Worm (Caenorhabditis elegans): ENCODE data around the gene ipla-1.
A peak's percentile ranks its signal among the peaks of the same experiment; 100 is the strongest.

Gene ipla-1

ce11 chrII:4565205-4565604 lies 36.0 kb downstream of the ipla-1 start (continued):
- TF ChIP-seq hif-1 (tag; optimal IDR thresholded peaks at IDR 0.05), result no peak
- peak; percentile 9 for TF ChIP-seq hlh-11 (tag; optimal IDR thresholded peaks at IDR 0.05)
- no peak for TF ChIP-seq Y5F2A.4 (GFP tag; optimal IDR thresholded peaks at IDR 0.05)
- TF ChIP-seq dve-1 (tag; optimal IDR thresholded peaks at IDR 0.05; ENCODE audit: insufficient read depth), result peak; percentile 19
- TF ChIP-seq ama-1 (optimal IDR thresholded peaks at IDR 0.05), result no peak
- no peak for TF ChIP-seq mdl-1 (tag; optimal IDR thresholded peaks at IDR 0.05)
- no peak for TF ChIP-seq lsy-2 (tag; optimal IDR thresholded peaks at IDR 0.05)
- TF ChIP-seq ztf-7 (tag; optimal IDR thresholded peaks at IDR 0.05), result no peak
- TF ChIP-seq lin-29 (GFP tag; IDR thresholded peaks at IDR 0.05), result no peak
- peak in 1 of 2 experiments; percentile 13 for TF ChIP-seq daf-16 (GFP tag; optimal IDR thresholded peaks at IDR 0.05)
- TF ChIP-seq daf-16 (tag; optimal IDR thresholded peaks at IDR 0.05), result peak; percentile 15
- TF ChIP-seq ceh-82 (tag; optimal IDR thresholded peaks at IDR 0.05), result no peak
- TF ChIP-seq lin-39 (tag; optimal IDR thresholded peaks at IDR 0.05), result no peak
- no peak for TF ChIP-seq dpl-1 (GFP tag; optimal IDR thresholded peaks at IDR 0.05)
- no peak for TF ChIP-seq nhr-6 (tag; optimal IDR thresholded peaks at IDR 0.05)

- TF ChIP-seq mxl-2 (GFP tag; conservative IDR thresholded peaks at IDR 0.05) (no peak), nhr-28 (tag; optimal IDR thresholded peaks at IDR 0.05) (peak; percentile 16)
Observed at ce11 chrII:4562503-4563000, 38.6 kb downstream of the ipla-1 start, which contains the start of gene dao-2. Gene dao-2 (plus strand): TSS chrII:4562950.

ce11 chrII:4560068-4560467 lies 41.1 kb downstream of the ipla-1 start, which contains the start of gene M03A1.8:
Gene M03A1.8 (plus strand): TSS chrII:4560336.
- TF ChIP-seq mxl-2 (GFP tag; conservative IDR thresholded peaks at IDR 0.05), result no peak
- no peak for TF ChIP-seq snpc-4 (tag; optimal IDR thresholded peaks at IDR 0.05)
- TF ChIP-seq unc-62 (GFP tag; optimal IDR thresholded peaks at IDR 0.05 in 1 of 2), result peak in 1 of 2 experiments; percentile 97
- no peak for TF ChIP-seq unc-62 (tag; optimal IDR thresholded peaks at IDR 0.05)
- peak; percentile 64 for TF ChIP-seq aha-1 (tag)
- TF ChIP-seq set-16 (GFP tag; IDR thresholded peaks at IDR 0.05), result no peak

ce11 chrII:4557487-4557886 lies 43.7 kb downstream of the ipla-1 start, which contains the start of gene M03A1.3:
Gene M03A1.3 (plus strand): TSS chrII:4557787.
- no peak for TF ChIP-seq daf-16 (GFP tag; optimal IDR thresholded peaks at IDR 0.05)
- TF ChIP-seq daf-16 (tag; optimal IDR thresholded peaks at IDR 0.05), result peak; percentile 29
- peak in 1 of 2 experiments; percentile 78 for TF ChIP-seq unc-62 (GFP tag; optimal IDR thresholded peaks at IDR 0.05 in 1 of 2)
- no peak for TF ChIP-seq unc-62 (tag; optimal IDR thresholded peaks at IDR 0.05)
- no peak for TF ChIP-seq vab-7 (GFP tag; IDR thresholded peaks at IDR 0.05)

ce11 chrII:4552088-4552487 lies 49.1 kb downstream of the ipla-1 start:
- TF ChIP-seq ZK546.5 (tag; optimal IDR thresholded peaks at IDR 0.05) (no peak), Y75B8A.6 (GFP tag; IDR thresholded peaks at IDR 0.05) (no peak), duxl-1 (tag; optimal IDR thresholded peaks at IDR 0.05; ENCODE audit: poor library complexity) (no peak), madf-9 (GFP tag; conservative IDR thresholded peaks at IDR 0.05) (no peak), snpc-4 (tag; optimal IDR thresholded peaks at IDR 0.05) (no peak), ceh-44 (GFP tag; IDR thresholded peaks at IDR 0.05) (no peak), zfp-3 (GFP tag; conservative IDR thresholded peaks at IDR 0.05) (no peak), nhr-102 (tag; optimal IDR thresholded peaks at IDR 0.05) (no peak), zip-2 (tag; optimal IDR thresholded peaks at IDR 0.05) (no peak), dve-1 (tag; optimal IDR thresholded peaks at IDR 0.05; ENCODE audit: insufficient read depth) (peak; percentile 48), hmg-1.1 (GFP tag; IDR thresholded peaks at IDR 0.05) (no peak), aly-2 (tag; optimal IDR thresholded peaks at IDR 0.05) (no peak), lin-29 (GFP tag; IDR thresholded peaks at IDR 0.05) (no peak), ztf-11 (tag; optimal IDR thresholded peaks at IDR 0.05) (no peak), ceh-32 (tag; optimal IDR thresholded peaks at IDR 0.05; ENCODE audit: poor library complexity) (no peak), mdl-1 (tag; optimal IDR thresholded peaks at IDR 0.05) (peak in 1 of 2 experiments; percentile 3), aha-1 (tag) (no peak), rbr-2 (tag; optimal IDR thresholded peaks at IDR 0.05) (no peak), hif-1 (tag; optimal IDR thresholded peaks at IDR 0.05) (peak in 1 of 2 experiments; percentile 56), hlh-30 (tag; optimal IDR thresholded peaks at IDR 0.05; ENCODE audit: insufficient read depth) (no peak), madf-5 (GFP tag; IDR thresholded peaks at IDR 0.05) (no peak), dpl-1 (GFP tag; optimal IDR thresholded peaks at IDR 0.05) (no peak), unc-39 (tag; optimal IDR thresholded peaks at IDR 0.05) (no peak), dmd-6 (GFP tag; IDR thresholded peaks at IDR 0.05) (peak; percentile 32; the same call in 1 of the 2 replicates), pqm-1 (tag; optimal IDR thresholded peaks at IDR 0.05) (no peak), daf-16 (GFP tag; optimal IDR thresholded peaks at IDR 0.05) (no peak), daf-16 (tag; optimal IDR thresholded peaks at IDR 0.05) (peak; percentile 43), ces-1 (GFP tag; optimal IDR thresholded peaks at IDR 0.05) (no peak), hlh-11 (tag; optimal IDR thresholded peaks at IDR 0.05) (peak; percentile 13)
